Fruit fly (Drosophila melanogaster) whole organism: ENCODE results near the gene dpr3.

Experiments
- Dll ChIP-seq: fragments of >200 bp; optimal IDR thresholded peaks from 2 replicates; lab custom pipeline; 2017
- pan ChIP-seq: fragments of >200 bp; optimal IDR thresholded peaks from 2 replicates; lab custom pipeline; 2017

dm6 chr2L:2015204-2015603 is 94.5 kb downstream of the dpr3 start:
- TF ChIP-seq Dll (lab: Kevin White, UChicago) (no peak), pan (lab: Kevin White, UChicago) (no peak)
